Worm (Caenorhabditis elegans) whole organism, L2 larva: Measurements from ENCODE around the gene T14B4.8.

Source experiments
- R02D3.7 ChIP-seq: fragments of 150-350 bp; optimal IDR thresholded peaks from 2 replicates; lab custom pipeline; 2014; ENCODE audit warnings: missing biosample characterization, missing genetic modification characterization
- zag-1 ChIP-seq: fragments of 150-350 bp; optimal IDR thresholded peaks from 2 replicates; lab custom pipeline; 2014; ENCODE audit warnings: missing biosample characterization, missing genetic modification characterization
- ztf-11 ChIP-seq: sonication (generic microtip); optimal IDR thresholded peaks from 2 replicates; lab custom pipeline; 2017; ENCODE audit warnings: missing biosample characterization, missing genetic modification characterization

- TF ChIP-seq ztf-11 (tag; lab: Kevin White, UChicago) (no peak), zag-1 (no peak), R02D3.7 (tag; lab: Kevin White, UChicago) (no peak)
Measured at ce11 chrII:6734674-6735073, 5.5 kb upstream of the T14B4.8 start, which contains the start of gene T14B4.3.
